Worm (Caenorhabditis elegans) whole organism, L4 larva: ENCODE data around the gene C32C4.3.

Experiments used
- F44E2.7 ChIP-seq: fragments of 200-800 bp; sonication (Bioruptor generic); IDR thresholded peaks from 2 replicates; pipeline ENCODE4 v2.1.2; 2022; ENCODE audit warnings: missing genetic modification characterization, missing compliant biosample characterization
- F49E8.2 ChIP-seq: sonication (generic microtip); optimal IDR thresholded peaks from 2 replicates; lab custom pipeline; 2016; ENCODE audit warnings: missing compliant biosample characterization, mild to moderate bottlenecking, missing genetic modification characterization, borderline replicate concordance
- dpl-1 ChIP-seq: fragments of 150-350 bp; optimal IDR thresholded peaks from 2 replicates; lab custom pipeline; 2014; ENCODE audit warnings: missing biosample characterization, missing genetic modification reagents, missing genetic modification characterization
- lin-39 ChIP-seq: fragments of 150-350 bp; optimal IDR thresholded peaks from 2 replicates; lab custom pipeline; 2014; ENCODE audit warnings: missing biosample characterization, missing genetic modification reagents, missing genetic modification characterization
- nhr-111 ChIP-seq: fragments of 200-800 bp; sonication (Bioruptor generic); optimal IDR thresholded peaks from 2 replicates; lab custom pipeline; 2018; ENCODE audit warnings: mild to moderate bottlenecking, missing genetic modification characterization, missing compliant biosample characterization
- nhr-237 ChIP-seq: sonication (generic microtip); optimal IDR thresholded peaks from 2 replicates; lab custom pipeline; 2017; ENCODE audit warnings: missing biosample characterization, missing genetic modification characterization
- nhr-28 ChIP-seq: fragments of 150-350 bp; optimal IDR thresholded peaks from 2 replicates; lab custom pipeline; 2014; ENCODE audit warnings: missing biosample characterization, missing genetic modification characterization
- snpc-4 ChIP-seq: fragments of 150-350 bp; optimal IDR thresholded peaks from 2 replicates; lab custom pipeline; 2014; ENCODE audit warnings: missing biosample characterization, missing genetic modification characterization

ce11 chrV:10635722-10636121 is 11.2 kb downstream of the C32C4.3 start, which contains the start of gene kvs-2:
- TF ChIP-seq lin-39 (tag; lab: Kevin White, UChicago) (no peak), snpc-4 (tag; lab: Kevin White, UChicago) (no peak), nhr-28 (no peak), dpl-1 (GFP tag; lab: Kevin White, UChicago) (no peak), nhr-111 (no peak), nhr-237 (no peak), F44E2.7 (no peak), F49E8.2 (tag; lab: Kevin White, UChicago) (no peak)
